Fruit fly (Drosophila melanogaster): ENCODE data around the gene bowl.

Gene bowl

DNA sequence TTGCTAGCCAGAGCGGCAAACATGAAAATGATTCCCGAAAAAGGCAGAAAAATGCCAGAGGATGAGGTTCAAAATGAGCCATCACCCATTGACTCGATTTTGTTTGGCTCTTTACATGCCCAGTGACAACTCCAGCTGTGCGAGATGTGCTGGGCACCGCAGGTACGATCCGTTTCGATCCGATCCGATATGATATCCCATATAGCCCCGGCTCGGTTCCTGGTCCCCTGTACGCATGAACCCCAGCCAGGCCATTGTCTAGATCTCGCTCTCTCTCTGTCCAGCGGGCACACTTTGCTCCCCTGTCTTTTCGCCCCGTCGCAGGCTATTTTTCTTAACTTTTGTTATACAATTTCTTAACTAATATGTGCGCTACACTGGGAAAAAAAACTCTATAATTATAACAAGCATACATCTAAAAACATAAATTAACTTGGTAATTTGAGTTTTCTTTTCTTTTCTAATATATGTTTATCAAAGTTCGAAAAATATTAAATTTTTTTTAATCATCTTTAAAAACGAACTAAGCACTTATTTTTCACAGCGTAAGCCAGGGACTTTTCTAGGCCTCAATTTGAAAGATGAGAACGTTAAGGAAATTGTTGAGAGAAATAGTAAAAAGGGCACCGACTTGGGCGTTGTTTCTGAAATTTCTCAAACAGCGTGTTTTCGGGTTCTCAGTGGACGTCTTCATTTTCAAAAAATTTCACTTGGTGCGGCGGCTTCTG is 56.1 kb downstream of the bowl start:
- TF ChIP-seq noc (tag; optimal IDR thresholded peaks at IDR 0.05), result no peak

dm6 chr2L:3829220-3829619 is 57.7 kb downstream of the bowl start:
- no peak for TF ChIP-seq noc (tag; optimal IDR thresholded peaks at IDR 0.05)

- TF ChIP-seq noc (tag; optimal IDR thresholded peaks at IDR 0.05), result no peak
Observed at dm6 chr2L:3831694-3832093, 60.2 kb downstream of the bowl start.

DNA sequence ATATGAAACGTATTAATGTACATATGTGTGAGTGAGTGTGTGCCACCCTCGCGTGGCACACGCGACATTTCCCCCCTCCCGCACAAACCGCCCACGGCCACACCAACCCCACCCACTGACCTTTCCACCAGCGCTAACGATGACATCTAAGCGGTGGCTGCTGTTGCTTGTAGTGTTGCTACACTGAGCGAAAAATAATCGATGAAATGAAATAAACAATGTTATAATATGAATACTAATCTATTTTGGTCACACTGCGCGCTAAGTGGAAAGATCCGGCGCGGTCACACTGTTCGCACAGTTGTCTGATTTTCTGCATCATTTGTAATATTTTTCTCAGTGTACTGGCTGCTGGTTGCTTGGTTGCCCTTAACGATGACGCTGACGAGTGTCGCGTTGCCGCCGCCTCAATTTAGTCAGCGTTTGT is 60.8 kb downstream of the bowl start:
- no peak for TF ChIP-seq noc (tag; optimal IDR thresholded peaks at IDR 0.05)

All from whole organism, larva.